Fruit fly (Drosophila melanogaster): ENCODE measurements around the gene Doc3.
A peak's percentile ranks its signal among the peaks of the same experiment; 100 is the strongest.

Gene Doc3

dm6 chr3L:9025680-9026079 lies 20.7 kb downstream of the Doc3 start (continued):
- TF ChIP-seq CG16779 (tag; optimal IDR thresholded peaks at IDR 0.05) (no peak), CG8119 (GFP tag; IDR thresholded peaks at IDR 0.05) (no peak), Met (GFP tag; optimal IDR thresholded peaks at IDR 0.05) (no peak), CG9139 (GFP tag; optimal IDR thresholded peaks at IDR 0.05) (no peak), Hr4 (GFP tag; optimal IDR thresholded peaks at IDR 0.05) (no peak), CG6808 (GFP tag; optimal IDR thresholded peaks at IDR 0.05) (no peak), vri (GFP tag; optimal IDR thresholded peaks at IDR 0.05) (no peak), fd59A (GFP tag; optimal IDR thresholded peaks at IDR 0.05) (no peak), CG15336 (GFP tag; IDR thresholded peaks at IDR 0.05) (no peak), CG1621 (tag; optimal IDR thresholded peaks at IDR 0.05) (no peak), Smox (GFP tag; optimal IDR thresholded peaks at IDR 0.05) (no peak), Sox15 (GFP tag; optimal IDR thresholded peaks at IDR 0.05) (no peak), cyc (GFP tag; optimal IDR thresholded peaks at IDR 0.05) (no peak), lz (GFP tag; optimal IDR thresholded peaks at IDR 0.05) (no peak), CG6276 (GFP tag; optimal IDR thresholded peaks at IDR 0.05) (no peak), CG32006 (GFP tag; optimal IDR thresholded peaks at IDR 0.05) (peak; percentile 4), CG3919 (GFP tag; optimal IDR thresholded peaks at IDR 0.05) (peak; percentile 33), Eip78C (GFP tag) (peak; percentile 82), Hr38 (GFP tag; optimal IDR thresholded peaks at IDR 0.05) (no peak)

- no peak for TF ChIP-seq eg (GFP tag; IDR thresholded peaks at IDR 0.05)
- peak; percentile 10 for TF ChIP-seq Sox102F (GFP tag; optimal IDR thresholded peaks at IDR 0.05)
- peak; percentile 7 for TF ChIP-seq esn (GFP tag; optimal IDR thresholded peaks at IDR 0.05)
- TF ChIP-seq Eip93F (GFP tag; optimal IDR thresholded peaks at IDR 0.05) = no peak
- TF ChIP-seq CG6808 (GFP tag; optimal IDR thresholded peaks at IDR 0.05) = no peak
- peak; percentile 46 for TF ChIP-seq svp (GFP tag)
- no peak for TF ChIP-seq pdm3 (GFP tag; optimal IDR thresholded peaks at IDR 0.05)
- TF ChIP-seq Eip78C (GFP tag) = peak; percentile 28
These were observed 21.6 kb downstream of the Doc3 start for dm6 chr3L:9026568-9026967.

dm6 chr3L:9027122-9027696 lies 22.2 kb downstream of the Doc3 start:
- TF ChIP-seq fkh (GFP tag; optimal IDR thresholded peaks at IDR 0.05) (peak; percentile 40), CG6163 (GFP tag; IDR thresholded peaks at IDR 0.05) (no peak), Sox15 (GFP tag; optimal IDR thresholded peaks at IDR 0.05) (no peak), CG8319 (GFP tag; optimal IDR thresholded peaks at IDR 0.05) (no peak), svp (GFP tag) (no peak)

dm6 chr3L:9028057-9028456 lies 23.1 kb downstream of the Doc3 start:
- TF ChIP-seq CG31627 (GFP tag; optimal IDR thresholded peaks at IDR 0.05) (peak; percentile 6), achi (GFP tag; optimal IDR thresholded peaks at IDR 0.05) (peak; percentile 15), CG32006 (GFP tag; optimal IDR thresholded peaks at IDR 0.05) (peak; percentile 11), eg (GFP tag; IDR thresholded peaks at IDR 0.05) (no peak), CG11762 (GFP tag; optimal IDR thresholded peaks at IDR 0.05; ENCODE audit: insufficient read depth) (no peak), dac (GFP tag; optimal IDR thresholded peaks at IDR 0.05) (no peak), CG11902 (GFP tag; optimal IDR thresholded peaks at IDR 0.05) (no peak), cyc (GFP tag; optimal IDR thresholded peaks at IDR 0.05) (no peak), ss (GFP tag; optimal IDR thresholded peaks at IDR 0.05) (peak in 1 of 2 experiments; percentile 32), CG8119 (GFP tag; IDR thresholded peaks at IDR 0.05) (no peak), CG11294 (GFP tag; IDR thresholded peaks at IDR 0.05) (no peak), esn (GFP tag; optimal IDR thresholded peaks at IDR 0.05) (no peak), acj6 (GFP tag; optimal IDR thresholded peaks at IDR 0.05) (no peak), Hr39 (GFP tag; optimal IDR thresholded peaks at IDR 0.05) (peak; percentile 26), Eip75B (GFP tag; optimal IDR thresholded peaks at IDR 0.05) (no peak), vri (GFP tag; optimal IDR thresholded peaks at IDR 0.05) (no peak), fkh (GFP tag; optimal IDR thresholded peaks at IDR 0.05) (no peak), Met (GFP tag; optimal IDR thresholded peaks at IDR 0.05) (no peak), CG1621 (tag; optimal IDR thresholded peaks at IDR 0.05) (no peak), Blimp-1 (GFP tag; optimal IDR thresholded peaks at IDR 0.05) (no peak), Sox14 (GFP tag; optimal IDR thresholded peaks at IDR 0.05) (no peak), CG10669 (GFP tag; optimal IDR thresholded peaks at IDR 0.05) (no peak), salr (GFP tag; optimal IDR thresholded peaks at IDR 0.05) (no peak), Hr38 (GFP tag; optimal IDR thresholded peaks at IDR 0.05) (no peak), CG16779 (tag; optimal IDR thresholded peaks at IDR 0.05) (no peak), CG6808 (GFP tag; optimal IDR thresholded peaks at IDR 0.05) (no peak), OdsH (GFP tag; optimal IDR thresholded peaks at IDR 0.05) (no peak), net (GFP tag; optimal IDR thresholded peaks at IDR 0.05) (no peak), svp (GFP tag) (no peak), Eip78C (GFP tag) (peak; percentile 72), CG4318 (GFP tag; optimal IDR thresholded peaks at IDR 0.05) (no peak), pdm3 (GFP tag; optimal IDR thresholded peaks at IDR 0.05) (peak; percentile 4)

Measured in whole organism, prepupa.